Worm (Caenorhabditis elegans) whole organism, mixed stage, embryonic: ENCODE measurements around the gene gly-20.

Source experiments
- nhr-237 ChIP-seq: fragments of 150-350 bp; optimal IDR thresholded peaks from 2 replicates; lab custom pipeline; 2014; ENCODE audit warnings: missing biosample characterization, missing genetic modification characterization
- pha-4 ChIP-seq: fragments of 150-350 bp; optimal IDR thresholded peaks from 2 replicates; lab custom pipeline; 2018; ENCODE audit warnings: missing biosample characterization, missing genetic modification reagents, missing genetic modification characterization
- snpc-4 ChIP-seq: fragments of 150-350 bp; optimal IDR thresholded peaks from 2 replicates; lab custom pipeline; 2014; ENCODE audit warnings: missing biosample characterization, missing genetic modification characterization

DNA sequence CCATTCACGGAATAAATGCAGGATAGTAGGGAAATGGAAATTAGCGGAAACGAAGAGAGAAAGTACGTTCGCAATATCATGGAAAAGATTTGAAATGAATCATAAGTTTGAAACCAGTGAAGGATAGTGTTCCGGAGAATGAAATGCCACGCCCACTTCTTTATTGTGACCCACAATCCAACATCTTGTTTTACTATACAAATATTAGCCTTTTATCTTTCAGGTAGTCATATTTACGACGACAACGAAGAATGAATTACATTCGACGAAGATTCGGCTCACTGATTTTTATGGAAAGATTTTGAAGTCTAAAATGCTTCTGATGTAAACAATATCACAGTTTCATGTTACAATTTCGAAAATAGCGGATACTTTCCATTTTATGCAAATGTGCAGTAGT lies 34.4 kb downstream of the gly-20 start, which contains the start of gene cutl-18:
- no peak for TF ChIP-seq nhr-237 (tag; lab: Kevin White, UChicago)
- TF ChIP-seq pha-4 (tag; lab: Kevin White, UChicago) = no peak
- no peak for TF ChIP-seq snpc-4
